Fruit fly (Drosophila melanogaster) whole organism, embryonic: ENCODE results near the gene sals.

Source experiments
- BtbVII ChIP-seq: fragments of 200-800 bp; sonication (Bioruptor generic); optimal IDR thresholded peaks from 3 replicates; lab custom pipeline; 2017; ENCODE audit warnings: missing biosample characterization, mild to moderate bottlenecking, missing genetic modification characterization
- CG10147 ChIP-seq: fragments of 200-800 bp; sonication (Bioruptor generic); optimal IDR thresholded peaks from 2 replicates; lab custom pipeline; 2019; ENCODE audit warnings: missing biosample characterization, mild to moderate bottlenecking, missing genetic modification characterization, moderate library complexity
- CG10267 ChIP-seq: fragments of 200-800 bp; sonication (Bioruptor generic); optimal IDR thresholded peaks from 2 replicates; lab custom pipeline; 2018; ENCODE audit warnings: missing biosample characterization, mild to moderate bottlenecking, missing genetic modification characterization, moderate library complexity
- CG11093 ChIP-seq: fragments of 200-800 bp; sonication (Bioruptor generic); IDR thresholded peaks from 3 replicates; pipeline ENCODE4 v1.3.6; 2022; ENCODE audit warnings: missing biosample characterization, missing genetic modification characterization
- CG11247 ChIP-seq: fragments of 200-800 bp; sonication (Bioruptor generic); IDR thresholded peaks from 2 replicates; pipeline ENCODE4 v1.3.6; 2022; ENCODE audit warnings: missing biosample characterization, missing genetic modification characterization
- CG14667 ChIP-seq: fragments of 200-800 bp; sonication (Bioruptor generic); IDR thresholded peaks from 2 replicates; pipeline ENCODE4 v1.3.6; 2022; ENCODE audit warnings: missing biosample characterization, missing genetic modification characterization
- CG15073 ChIP-seq: fragments of 200-800 bp; sonication (Bioruptor generic); optimal IDR thresholded peaks from 2 replicates; lab custom pipeline; 2016; ENCODE audit warnings: missing biosample characterization, missing genetic modification characterization
- CG17361 ChIP-seq: fragments of 200-800 bp; sonication (Bioruptor generic); IDR thresholded peaks from 3 replicates; pipeline ENCODE4 v1.3.6; 2022; ENCODE audit warnings: missing biosample characterization, missing genetic modification characterization
- CG18476 ChIP-seq: fragments of 200-800 bp; sonication (Bioruptor generic); optimal IDR thresholded peaks from 2 replicates; lab custom pipeline; 2016; ENCODE audit warnings: missing biosample characterization, mild to moderate bottlenecking, missing genetic modification characterization
- CG18599 ChIP-seq: fragments of 200-800 bp; sonication (Bioruptor generic); optimal IDR thresholded peaks from 3 replicates; lab custom pipeline; 2017; ENCODE audit warnings: missing biosample characterization, missing genetic modification characterization, mild to moderate bottlenecking, moderate library complexity, missing genetic modification reagents
- CG2199 ChIP-seq: fragments of 200-800 bp; sonication (Bioruptor generic); IDR thresholded peaks from 3 replicates; pipeline ENCODE4 v1.3.6; 2022; ENCODE audit warnings: missing biosample characterization, missing genetic modification characterization
- CG30403 ChIP-seq: fragments of 200-800 bp; sonication (Bioruptor generic); optimal IDR thresholded peaks from 3 replicates; lab custom pipeline; 2016; ENCODE audit warnings: missing biosample characterization, missing genetic modification characterization
- CG31441 ChIP-seq: fragments of 200-800 bp; sonication (Bioruptor generic); IDR thresholded peaks from 2 replicates; pipeline ENCODE4 v1.3.6; 2022; ENCODE audit warnings: missing biosample characterization, missing genetic modification characterization
- CG3995 ChIP-seq: fragments of 200-800 bp; sonication (Bioruptor generic); optimal IDR thresholded peaks from 3 replicates; lab custom pipeline; 2016; ENCODE audit warnings: missing biosample characterization, missing genetic modification characterization
- CG6689 ChIP-seq: fragments of 200-800 bp; sonication (Bioruptor generic); IDR thresholded peaks from 2 replicates; pipeline ENCODE4 v1.3.6; 2022; ENCODE audit warnings: missing biosample characterization, missing genetic modification characterization
- CG8281 ChIP-seq: fragments of 200-800 bp; sonication (Bioruptor generic); optimal IDR thresholded peaks from 2 replicates; lab custom pipeline; 2018; ENCODE audit warnings: missing biosample characterization, mild to moderate bottlenecking, missing genetic modification characterization, moderate library complexity
- CG9932 ChIP-seq: fragments of 200-800 bp; sonication (Bioruptor generic); IDR thresholded peaks from 2 replicates; pipeline ENCODE4 v1.3.6; 2022; ENCODE audit warnings: missing biosample characterization, missing genetic modification characterization
- CHES-1-like ChIP-seq: fragments of 200-800 bp; sonication (Bioruptor generic); optimal IDR thresholded peaks from 2 replicates; lab custom pipeline; 2016; ENCODE audit warnings: missing biosample characterization, missing genetic modification characterization
- CoRest ChIP-seq: fragments of 200-800 bp; sonication (Bioruptor generic); optimal IDR thresholded peaks from 3 replicates; lab custom pipeline; 2018; ENCODE audit warnings: missing biosample characterization, mild to moderate bottlenecking, missing genetic modification characterization, moderate library complexity
- CrebB ChIP-seq: fragments of 200-800 bp; sonication (Bioruptor generic); optimal IDR thresholded peaks from 3 replicates; lab custom pipeline; 2018; ENCODE audit warnings: missing biosample characterization, mild to moderate bottlenecking, missing genetic modification characterization
- Dbx ChIP-seq: fragments of 200-800 bp; sonication (Bioruptor generic); IDR thresholded peaks from 3 replicates; pipeline ENCODE4 v1.3.6; 2022; ENCODE audit warnings: missing biosample characterization, missing genetic modification characterization
- Deaf1 ChIP-seq: fragments of 200-800 bp; optimal IDR thresholded peaks from 3 replicates; lab custom pipeline; 2019; ENCODE audit warnings: missing biosample characterization, mild to moderate bottlenecking, missing genetic modification characterization, moderate library complexity
- Dp ChIP-seq: fragments of 200-800 bp; sonication (Bioruptor generic); optimal IDR thresholded peaks from 2 replicates; lab custom pipeline; 2018; ENCODE audit warnings: missing biosample characterization, mild to moderate bottlenecking, missing genetic modification characterization, moderate library complexity
- HLH4C ChIP-seq: fragments of 200-800 bp; sonication (Bioruptor generic); IDR thresholded peaks from 3 replicates; pipeline ENCODE4 v1.3.6; 2022; ENCODE audit warnings: missing biosample characterization, missing genetic modification characterization; ENCODE audit not compliant: partially characterized antibody
- HmgZ ChIP-seq: fragments of 200-800 bp; sonication (Bioruptor generic); optimal IDR thresholded peaks from 2 replicates; lab custom pipeline; 2018; ENCODE audit warnings: missing biosample characterization, mild to moderate bottlenecking, missing genetic modification characterization
- Hmr ChIP-seq: fragments of 200-800 bp; sonication (Bioruptor generic); optimal IDR thresholded peaks from 3 replicates; lab custom pipeline; 2017; ENCODE audit warnings: mild to moderate bottlenecking, missing biosample characterization, missing genetic modification reagents, missing genetic modification characterization
- Hr51 ChIP-seq, 2 experiments: fragments of 200-800 bp; sonication (Bioruptor generic); optimal IDR thresholded peaks; 2 replicates in 1 of 2; 3 replicates in 1 of 2; lab custom pipeline; 2016 to 2018; ENCODE audit warnings: missing biosample characterization in 2 of 2, missing genetic modification characterization in 2 of 2, mild to moderate bottlenecking in 1 of 2, moderate library complexity in 1 of 2
- Usf ChIP-seq: fragments of 200-800 bp; sonication (Bioruptor generic); optimal IDR thresholded peaks from 2 replicates; lab custom pipeline; 2017; ENCODE audit warnings: missing genotype, missing biosample characterization, missing genetic modification characterization
- amos ChIP-seq: fragments of 200-800 bp; sonication (Bioruptor generic); IDR thresholded peaks from 2 replicates; pipeline ENCODE4 v1.3.6; 2022; ENCODE audit warnings: missing biosample characterization, missing genetic modification characterization; ENCODE audit not compliant: partially characterized antibody
- ap ChIP-seq: fragments of 200-800 bp; sonication (Bioruptor generic); IDR thresholded peaks from 2 replicates; pipeline ENCODE4 v1.3.6; 2022; ENCODE audit warnings: missing biosample characterization, missing genetic modification characterization
- btn ChIP-seq: fragments of 200-800 bp; sonication (Bioruptor generic); optimal IDR thresholded peaks from 2 replicates; lab custom pipeline; 2016; ENCODE audit warnings: missing biosample characterization, missing genetic modification characterization
- chm ChIP-seq: fragments of 200-800 bp; sonication (Bioruptor generic); IDR thresholded peaks from 2 replicates; pipeline ENCODE4 v1.3.6; 2022; ENCODE audit warnings: missing biosample characterization, missing genetic modification characterization
- crol ChIP-seq: fragments of 200-800 bp; sonication (Bioruptor generic); IDR thresholded peaks from 2 replicates; pipeline ENCODE4 v1.3.6; 2022; ENCODE audit warnings: missing biosample characterization, missing genetic modification characterization
- dysf ChIP-seq: fragments of 200-800 bp; sonication (Bioruptor generic); IDR thresholded peaks from 3 replicates; pipeline ENCODE4 v1.3.6; 2022; ENCODE audit warnings: missing biosample characterization, missing genetic modification characterization
- ems ChIP-seq: fragments of 200-800 bp; sonication (Bioruptor generic); optimal IDR thresholded peaks from 3 replicates; lab custom pipeline; 2016; ENCODE audit warnings: missing biosample characterization, missing genetic modification characterization
- esg ChIP-seq: fragments of 200-800 bp; sonication (Bioruptor generic); conservative IDR thresholded peaks from 2 replicates; pipeline ENCODE4 v1.3.6; 2022; ENCODE audit warnings: missing biosample characterization, missing genetic modification characterization
- grn ChIP-seq: fragments of 200-800 bp; sonication (Bioruptor generic); optimal IDR thresholded peaks from 3 replicates; lab custom pipeline; 2017; ENCODE audit warnings: missing biosample characterization, missing genetic modification characterization
- ham ChIP-seq: fragments of 200-800 bp; sonication (Bioruptor generic); IDR thresholded peaks from 2 replicates; pipeline ENCODE4 v1.3.6; 2022; ENCODE audit warnings: missing biosample characterization, missing genetic modification characterization
- ind ChIP-seq: fragments of 200-800 bp; sonication (Bioruptor generic); optimal IDR thresholded peaks from 3 replicates; lab custom pipeline; 2016; ENCODE audit warnings: missing biosample characterization, missing genetic modification characterization
- lab ChIP-seq: fragments of 200-800 bp; sonication (Bioruptor generic); optimal IDR thresholded peaks from 3 replicates; lab custom pipeline; 2017; ENCODE audit warnings: missing biosample characterization, missing genetic modification characterization, mild to moderate bottlenecking, moderate library complexity, missing genetic modification reagents
- lmd ChIP-seq: fragments of 200-800 bp; sonication (Bioruptor generic); IDR thresholded peaks from 2 replicates; pipeline ENCODE4 v1.3.6; 2022; ENCODE audit warnings: missing biosample characterization, missing genetic modification characterization
- mam ChIP-seq: fragments of 200-800 bp; sonication (Bioruptor generic); optimal IDR thresholded peaks from 3 replicates; lab custom pipeline; 2016; ENCODE audit warnings: missing biosample characterization, missing genetic modification characterization
- rib ChIP-seq: fragments of 200-800 bp; sonication (Bioruptor generic); IDR thresholded peaks from 2 replicates; pipeline ENCODE4 v1.3.6; 2022; ENCODE audit warnings: missing biosample characterization, missing genetic modification characterization
- run ChIP-seq: fragments of 200-800 bp; sonication (Bioruptor generic); optimal IDR thresholded peaks from 3 replicates; lab custom pipeline; 2018; ENCODE audit warnings: missing biosample characterization, mild to moderate bottlenecking, missing genetic modification characterization
- sob ChIP-seq: fragments of 200-800 bp; sonication (Bioruptor generic); IDR thresholded peaks from 2 replicates; pipeline ENCODE4 v1.3.6; 2022; ENCODE audit warnings: missing biosample characterization, missing genetic modification characterization
- tap ChIP-seq: fragments of 200-800 bp; optimal IDR thresholded peaks from 3 replicates; lab custom pipeline; 2019; ENCODE audit warnings: missing biosample characterization, mild to moderate bottlenecking, missing genetic modification characterization, moderate library complexity
- tio ChIP-seq: fragments of 200-800 bp; sonication (Bioruptor generic); optimal IDR thresholded peaks from 2 replicates; lab custom pipeline; 2017; ENCODE audit warnings: missing biosample characterization, missing genetic modification characterization, inconsistent platforms

The sals gene

dm6 chr3R:11467812-11468211, 16.2 kb upstream of the sals start:
- TF ChIP-seq CG10267 (tag; lab: Kevin White, UChicago) (no peak), tap (tag; lab: Kevin White, UChicago) (no peak), CrebB (tag; lab: Kevin White, UChicago) (no peak), btn (no peak), CG15073 (GFP tag; lab: Kevin White, UChicago) (no peak), CG8281 (tag; lab: Kevin White, UChicago) (peak; percentile 93)

DNA sequence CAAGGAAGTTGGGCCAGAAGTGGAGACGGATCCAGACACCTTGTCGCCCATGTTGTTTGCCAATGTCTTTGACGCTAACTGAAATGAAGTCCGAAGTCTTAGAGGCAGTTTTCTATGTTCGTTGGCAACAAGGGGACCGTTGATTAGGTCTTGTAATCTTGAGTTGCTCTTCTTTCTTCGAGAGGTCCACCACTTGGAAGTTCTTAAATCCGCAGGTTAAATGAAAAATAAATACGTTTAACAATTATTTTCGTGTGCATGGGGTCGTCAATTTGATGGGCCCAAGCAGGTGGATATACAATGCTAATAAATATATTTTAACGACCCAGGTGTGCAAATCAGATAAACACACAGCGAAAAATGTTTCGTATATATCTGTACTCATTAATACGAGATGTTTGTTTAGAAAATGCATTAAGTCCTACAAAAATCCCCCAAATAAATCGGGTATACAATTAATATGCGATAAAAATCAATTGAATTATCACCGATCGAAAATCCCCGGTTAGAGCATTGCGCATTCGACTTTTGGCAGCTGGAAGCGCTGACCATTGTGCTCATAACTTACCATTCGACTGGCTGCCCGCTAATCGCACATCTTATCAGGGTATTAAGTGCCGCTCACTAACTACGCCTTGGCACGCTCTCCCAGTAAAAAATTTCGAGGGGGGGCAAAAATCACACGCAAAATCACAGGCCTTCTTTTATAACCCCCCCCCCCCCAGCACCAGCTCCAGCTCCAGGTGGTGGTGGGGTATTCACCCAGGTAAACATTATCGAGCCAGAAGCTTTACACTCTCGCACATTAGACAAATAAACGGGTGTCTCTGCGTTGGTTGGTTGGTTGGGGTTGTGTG, 9.1 kb upstream of the sals start, which contains the start of gene PGRP-LB:
Gene PGRP-LB (minus strand): TSS at position 51 of the 857 bp plus-strand sequence.
- TF ChIP-seq CG9932, result peak; percentile 35; the same call in 1 of the 2 replicates
- no peak for TF ChIP-seq HLH4C
- TF ChIP-seq CG18599 (GFP tag; lab: Kevin White, UChicago), result peak; percentile 51
- TF ChIP-seq CG6689, result no peak
- TF ChIP-seq CG31441 (GFP tag; lab: Robert Waterston, UW), result peak; percentile 11; the same call in 1 of the 2 replicates
- no peak for TF ChIP-seq ap (GFP tag; lab: Robert Waterston, UW)
- no peak for TF ChIP-seq Deaf1
- TF ChIP-seq CHES-1-like (GFP tag; lab: Kevin White, UChicago), result no peak
- TF ChIP-seq run (tag; lab: Kevin White, UChicago), result no peak
- peak; percentile 43 for TF ChIP-seq CG3995
- TF ChIP-seq Hr51 (GFP tag; optimal IDR thresholded peaks at IDR 0.05; lab: Kevin White, UChicago), result peak in 1 of 2 experiments; percentile 15
- TF ChIP-seq ems (GFP tag; lab: Kevin White, UChicago), result no peak
- TF ChIP-seq CG10147 (GFP tag; lab: Kevin White, UChicago), result peak; percentile 28
- 0 out of 2 replicates have a peak, but pooled peaks have one; percentile 8 for TF ChIP-seq lmd (GFP tag; lab: Robert Waterston, UW)
- no peak for TF ChIP-seq Usf (GFP tag; lab: Kevin White, UChicago)
- no peak for TF ChIP-seq CG11247
- peak; percentile 47 for TF ChIP-seq HmgZ (tag; lab: Kevin White, UChicago)
- peak; percentile 32 for TF ChIP-seq lab (GFP tag; lab: Kevin White, UChicago)
- no peak for TF ChIP-seq Dp
- 0 out of 2 replicates have a peak, but pooled peaks have one; percentile 9 for TF ChIP-seq CG14667 (GFP tag; lab: Robert Waterston, UW)
- TF ChIP-seq dysf (GFP tag; lab: Robert Waterston, UW), result peak; percentile 40; the same call in 1 of the 3 replicates
- no peak for TF ChIP-seq CG2199 (GFP tag; lab: Robert Waterston, UW)
- peak; percentile 7 for TF ChIP-seq ind (GFP tag; lab: Kevin White, UChicago)
- peak; percentile 4 for TF ChIP-seq CoRest (tag; lab: Kevin White, UChicago)
- TF ChIP-seq tio (GFP tag; lab: Kevin White, UChicago), result peak; percentile 9
- TF ChIP-seq BtbVII (GFP tag; lab: Kevin White, UChicago), result no peak
- TF ChIP-seq sob (GFP tag; lab: Robert Waterston, UW), result 0 out of 2 replicates have a peak, but pooled peaks have one; percentile 16
- no peak for TF ChIP-seq ham
- TF ChIP-seq grn (GFP tag; lab: Kevin White, UChicago), result peak; percentile 51
- TF ChIP-seq CG11093 (GFP tag; lab: Robert Waterston, UW), result 0 out of 3 replicates have a peak, but pooled peaks have one; percentile 33
- TF ChIP-seq chm (GFP tag; lab: Robert Waterston, UW), result no peak
- peak; percentile 36; the same call in 1 of the 3 replicates for TF ChIP-seq CG17361 (GFP tag; lab: Robert Waterston, UW)
- TF ChIP-seq Hmr (GFP tag; lab: Kevin White, UChicago), result peak; percentile 50
- TF ChIP-seq rib (GFP tag; lab: Robert Waterston, UW), result peak; percentile 64; the same call in 1 of the 2 replicates
- TF ChIP-seq esg, result no peak
- TF ChIP-seq CG18476, result no peak
- TF ChIP-seq crol (GFP tag; lab: Robert Waterston, UW), result peak; percentile 95
- no peak for TF ChIP-seq amos
- TF ChIP-seq mam (GFP tag; lab: Kevin White, UChicago), result peak; percentile 36
- 0 out of 3 replicates have a peak, but pooled peaks have one; percentile 50 for TF ChIP-seq Dbx (GFP tag; lab: Robert Waterston, UW)
- peak; percentile 12 for TF ChIP-seq CG30403
